Worm (Caenorhabditis elegans): ENCODE measurements around the gene ZC250.5.

The ZC250.5 gene

ce11 chrV:5845669-5846189 lies 40.2 kb downstream of the ZC250.5 start, which contains the start of gene F26F12.3 (continued):
- no peak for TF ChIP-seq zip-5 (tag; optimal IDR thresholded peaks at IDR 0.05)
- TF ChIP-seq fkh-6 (tag; optimal IDR thresholded peaks at IDR 0.05) = no peak
- TF ChIP-seq Y22D7AL.16 (tag; optimal IDR thresholded peaks at IDR 0.05) = no peak
- TF ChIP-seq ztf-16 (tag; optimal IDR thresholded peaks at IDR 0.05) = no peak
- TF ChIP-seq pha-2 (tag; optimal IDR thresholded peaks at IDR 0.05) = no peak
- TF ChIP-seq ahr-1 (tag; optimal IDR thresholded peaks at IDR 0.05) = no peak
- TF ChIP-seq fkh-10 (GFP tag; optimal IDR thresholded peaks at IDR 0.05) = no peak
- no peak for TF ChIP-seq ceh-6 (GFP tag; optimal IDR thresholded peaks at IDR 0.05)
- no peak for TF ChIP-seq pros-1 (tag; optimal IDR thresholded peaks at IDR 0.05)
- TF ChIP-seq nhr-232 (tag; optimal IDR thresholded peaks at IDR 0.05) = peak; percentile 14
- no peak for TF ChIP-seq ceh-48 (tag; optimal IDR thresholded peaks at IDR 0.05)
- peak; percentile 39 for TF ChIP-seq tbx-2 (tag; optimal IDR thresholded peaks at IDR 0.05)
- 0 out of 2 replicates have a peak, but pooled peaks have one; percentile 43 for TF ChIP-seq unc-3 (GFP tag; conservative IDR thresholded peaks at IDR 0.05)
- TF ChIP-seq unc-3 (tag; optimal IDR thresholded peaks at IDR 0.05) = peak; percentile 6
- TF ChIP-seq C38D4.7 (GFP tag; optimal IDR thresholded peaks at IDR 0.05) = no peak
- no peak for TF ChIP-seq ceh-14 (tag; optimal IDR thresholded peaks at IDR 0.05)
- TF ChIP-seq npax-4 (tag; optimal IDR thresholded peaks at IDR 0.05) = no peak
- TF ChIP-seq eyg-1 (tag; optimal IDR thresholded peaks at IDR 0.05) = no peak
- TF ChIP-seq pat-9 (tag; optimal IDR thresholded peaks at IDR 0.05) = no peak
- no peak for TF ChIP-seq hlh-6 (tag; optimal IDR thresholded peaks at IDR 0.05)
- no peak for TF ChIP-seq ceh-45 (GFP tag; IDR thresholded peaks at IDR 0.05)
- no peak for TF ChIP-seq nhr-11 (tag; optimal IDR thresholded peaks at IDR 0.05)
- TF ChIP-seq ceh-30 (tag; optimal IDR thresholded peaks at IDR 0.05) = no peak

ce11 chrV:5846729-5847128 lies 41.2 kb downstream of the ZC250.5 start:
- TF ChIP-seq unc-42 (tag; optimal IDR thresholded peaks at IDR 0.05) (peak; percentile 30), K02D7.2 (tag; optimal IDR thresholded peaks at IDR 0.05) (no peak), fkh-6 (tag; optimal IDR thresholded peaks at IDR 0.05) (peak; percentile 2), ceh-2 (tag; optimal IDR thresholded peaks at IDR 0.05) (no peak), nfya-1 (tag; optimal IDR thresholded peaks at IDR 0.05) (no peak), tbx-2 (tag; optimal IDR thresholded peaks at IDR 0.05) (peak; percentile 17), ceh-34 (tag; optimal IDR thresholded peaks at IDR 0.05) (peak; percentile 1), elt-4 (tag; optimal IDR thresholded peaks at IDR 0.05) (no peak), che-1 (tag; optimal IDR thresholded peaks at IDR 0.05) (no peak), ref-2 (tag; optimal IDR thresholded peaks at IDR 0.05) (peak; percentile 2), pqm-1 (tag; optimal IDR thresholded peaks at IDR 0.05) (no peak), sox-2 (GFP tag; IDR thresholded peaks at IDR 0.05) (no peak), ceh-31 (tag; optimal IDR thresholded peaks at IDR 0.05) (peak; percentile 73), Y22D7AL.16 (tag; optimal IDR thresholded peaks at IDR 0.05) (no peak), ceh-30 (tag; optimal IDR thresholded peaks at IDR 0.05) (no peak)

- TF ChIP-seq ahr-1 (tag; optimal IDR thresholded peaks at IDR 0.05) (no peak), pqm-1 (tag; optimal IDR thresholded peaks at IDR 0.05) (no peak), ama-1 (optimal IDR thresholded peaks at IDR 0.05) (no peak), syd-9 (tag; optimal IDR thresholded peaks at IDR 0.05) (no peak), lin-11 (tag; optimal IDR thresholded peaks at IDR 0.05) (no peak), nhr-11 (tag; optimal IDR thresholded peaks at IDR 0.05) (no peak), lim-6 (tag; optimal IDR thresholded peaks at IDR 0.05) (no peak), hlh-30 (tag; optimal IDR thresholded peaks at IDR 0.05; ENCODE audit: insufficient read depth) (no peak), dve-1 (tag; optimal IDR thresholded peaks at IDR 0.05) (no peak), ceh-9 (tag; optimal IDR thresholded peaks at IDR 0.05) (no peak), F13H6.1 (tag; optimal IDR thresholded peaks at IDR 0.05) (no peak), hlh-15 (tag; optimal IDR thresholded peaks at IDR 0.05) (no peak), K02D7.2 (tag; optimal IDR thresholded peaks at IDR 0.05) (no peak), pax-1 (tag; optimal IDR thresholded peaks at IDR 0.05) (no peak)
These were observed 42.5 kb downstream of the ZC250.5 start for ce11 chrV:5848015-5848609.

Data from whole organism, late embryonic.